Worm (Caenorhabditis elegans): ENCODE results near the gene C34C12.2.

DNA sequence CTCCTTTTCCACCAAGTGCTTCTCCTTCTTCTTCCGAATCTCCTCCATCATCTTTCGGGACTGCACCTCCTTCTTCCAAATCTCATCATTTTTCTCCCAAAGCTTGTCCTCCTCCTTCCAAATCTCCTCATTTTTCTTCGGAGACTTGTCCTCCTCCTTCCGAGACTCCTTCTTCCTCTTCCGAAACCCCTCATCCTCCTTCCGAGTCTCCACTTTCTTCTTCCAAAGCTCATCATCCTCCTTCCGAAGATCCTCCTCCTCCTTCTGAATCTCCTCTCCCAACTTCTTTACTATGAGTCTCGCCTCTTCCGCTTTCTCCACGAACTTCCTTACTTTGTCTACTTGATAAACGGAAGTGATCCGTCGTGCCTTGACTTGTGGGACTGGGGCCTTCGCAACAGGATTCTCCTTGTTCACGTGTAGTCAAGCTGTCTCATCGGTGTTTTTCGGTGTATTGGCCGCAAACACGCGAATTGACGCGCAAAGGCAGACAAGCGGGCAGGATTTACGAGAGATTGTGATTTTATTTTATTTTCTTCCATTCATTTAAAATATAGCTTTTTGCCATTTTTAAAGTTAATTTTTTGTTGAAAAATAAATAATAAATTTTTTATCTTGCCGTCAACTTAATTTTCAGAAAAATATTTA, 899 bp upstream of the C34C12.2 start, which contains the start of the genes K01A11.3 and C34C12.12:
- TF ChIP-seq unc-55 (GFP tag; optimal IDR thresholded peaks at IDR 0.05) (no peak), nhr-12 (tag; optimal IDR thresholded peaks at IDR 0.05) (no peak), lsy-2 (tag; optimal IDR thresholded peaks at IDR 0.05) (no peak), nhr-25 (tag; optimal IDR thresholded peaks at IDR 0.05) (no peak), fos-1 (tag; optimal IDR thresholded peaks at IDR 0.05) (no peak), ama-1 (optimal IDR thresholded peaks at IDR 0.05) (no peak), egl-27 (tag; optimal IDR thresholded peaks at IDR 0.05) (no peak), mdl-1 (tag; optimal IDR thresholded peaks at IDR 0.05) (no peak)
